Fruit fly (Drosophila melanogaster) whole organism, embryonic: ENCODE measurements around the gene scyl.

ENCODE experiments used
- Aef1 ChIP-seq: fragments of 200-800 bp; sonication (Bioruptor generic); IDR thresholded peaks from 3 replicates; pipeline ENCODE4 v1.3.6; 2022; ENCODE audit warnings: missing biosample characterization, missing genetic modification characterization
- CG10147 ChIP-seq: fragments of 200-800 bp; sonication (Bioruptor generic); optimal IDR thresholded peaks from 2 replicates; lab custom pipeline; 2019; ENCODE audit warnings: missing biosample characterization, mild to moderate bottlenecking, missing genetic modification characterization, moderate library complexity
- CG10543 ChIP-seq: fragments of 200-800 bp; sonication (Bioruptor generic); optimal IDR thresholded peaks from 3 replicates; lab custom pipeline; 2017; ENCODE audit warnings: missing biosample characterization, mild to moderate bottlenecking, missing genetic modification characterization, moderate library complexity
- CG12071 ChIP-seq: fragments of 200-800 bp; sonication (Bioruptor generic); optimal IDR thresholded peaks from 3 replicates; lab custom pipeline; 2018; ENCODE audit warnings: missing biosample characterization, mild to moderate bottlenecking, missing genetic modification characterization
- CG12104 ChIP-seq: fragments of 200-800 bp; sonication (Bioruptor generic); optimal IDR thresholded peaks from 3 replicates; lab custom pipeline; 2016; ENCODE audit warnings: missing biosample characterization, missing genetic modification characterization
- CG12391 ChIP-seq: fragments of 200-800 bp; sonication (Bioruptor generic); optimal IDR thresholded peaks from 3 replicates; lab custom pipeline; 2018; ENCODE audit warnings: missing biosample characterization, mild to moderate bottlenecking, missing genetic modification characterization, moderate library complexity
- CG13296 ChIP-seq: fragments of 200-800 bp; sonication (Bioruptor generic); optimal IDR thresholded peaks from 3 replicates; lab custom pipeline; 2018; ENCODE audit warnings: missing biosample characterization, mild to moderate bottlenecking, missing genetic modification characterization
- CG13775 ChIP-seq: fragments of 200-800 bp; sonication (Bioruptor generic); optimal IDR thresholded peaks from 3 replicates; lab custom pipeline; 2017; ENCODE audit warnings: missing biosample characterization, mild to moderate bottlenecking, missing genetic modification characterization
- CG13894 ChIP-seq: fragments of 200-800 bp; sonication (Bioruptor generic); optimal IDR thresholded peaks from 3 replicates; lab custom pipeline; 2018; ENCODE audit warnings: missing biosample characterization, mild to moderate bottlenecking, missing genetic modification characterization, moderate library complexity
- CG17359 ChIP-seq: fragments of 200-800 bp; sonication (Bioruptor generic); optimal IDR thresholded peaks from 3 replicates; lab custom pipeline; 2018; ENCODE audit warnings: missing biosample characterization, mild to moderate bottlenecking, missing genetic modification characterization, moderate library complexity
- CG17385 ChIP-seq: fragments of 200-800 bp; sonication (Bioruptor generic); optimal IDR thresholded peaks from 3 replicates; lab custom pipeline; 2018; ENCODE audit warnings: missing biosample characterization, mild to moderate bottlenecking, missing genetic modification characterization
- CG17829 ChIP-seq: fragments of 200-800 bp; optimal IDR thresholded peaks from 2 replicates; lab custom pipeline; 2019; ENCODE audit warnings: missing biosample characterization, mild to moderate bottlenecking, missing genetic modification characterization, moderate library complexity
- CG18764 ChIP-seq: fragments of 200-800 bp; sonication (Bioruptor generic); optimal IDR thresholded peaks from 3 replicates; lab custom pipeline; 2016; ENCODE audit warnings: missing biosample characterization, missing genetic modification characterization
- CG2120 ChIP-seq: fragments of 200-800 bp; sonication (Bioruptor generic); optimal IDR thresholded peaks from 3 replicates; lab custom pipeline; 2016; ENCODE audit warnings: missing biosample characterization, missing genetic modification characterization
- CG2712 ChIP-seq: fragments of 200-800 bp; optimal IDR thresholded peaks from 3 replicates; lab custom pipeline; 2019; ENCODE audit warnings: missing biosample characterization, mild to moderate bottlenecking, missing genetic modification characterization, moderate library complexity
- CG32772 ChIP-seq: fragments of 200-800 bp; sonication (Bioruptor generic); IDR thresholded peaks from 2 replicates; pipeline ENCODE4 v1.3.6; 2022; ENCODE audit warnings: missing biosample characterization, missing genetic modification characterization
- CG6791 ChIP-seq: fragments of 200-800 bp; sonication (Bioruptor generic); IDR thresholded peaks from 3 replicates; pipeline ENCODE4 v1.3.6; 2022; ENCODE audit warnings: missing biosample characterization, missing genetic modification characterization; ENCODE audit not compliant: partially characterized antibody
- CG7271 ChIP-seq: fragments of 200-800 bp; sonication (Bioruptor generic); optimal IDR thresholded peaks from 2 replicates; lab custom pipeline; 2018; ENCODE audit warnings: missing biosample characterization, mild to moderate bottlenecking, missing genetic modification characterization, moderate library complexity
- CG7839 ChIP-seq: fragments of 200-800 bp; sonication (Bioruptor generic); optimal IDR thresholded peaks from 3 replicates; lab custom pipeline; 2018; ENCODE audit warnings: missing biosample characterization, mild to moderate bottlenecking, missing genetic modification characterization, moderate library complexity
- CG9817 ChIP-seq: fragments of 200-800 bp; sonication (Bioruptor generic); optimal IDR thresholded peaks from 2 replicates; lab custom pipeline; 2018; ENCODE audit warnings: missing biosample characterization, mild to moderate bottlenecking, missing genetic modification characterization, moderate library complexity
- CG9932 ChIP-seq: fragments of 200-800 bp; sonication (Bioruptor generic); IDR thresholded peaks from 2 replicates; pipeline ENCODE4 v1.3.6; 2022; ENCODE audit warnings: missing biosample characterization, missing genetic modification characterization
- CoRest ChIP-seq: fragments of 200-800 bp; sonication (Bioruptor generic); optimal IDR thresholded peaks from 3 replicates; lab custom pipeline; 2018; ENCODE audit warnings: missing biosample characterization, mild to moderate bottlenecking, missing genetic modification characterization, moderate library complexity
- Dip2 ChIP-seq: fragments of 200-800 bp; sonication (Bioruptor generic); IDR thresholded peaks from 2 replicates; pipeline ENCODE4 v1.3.6; 2022; ENCODE audit warnings: missing biosample characterization, missing genetic modification characterization
- Doc2 ChIP-seq: fragments of 200-800 bp; sonication (Bioruptor generic); IDR thresholded peaks from 2 replicates; pipeline ENCODE4 v1.3.6; 2022; ENCODE audit warnings: missing biosample characterization, missing genetic modification characterization
- MESR4 ChIP-seq: fragments of 200-800 bp; sonication (Bioruptor generic); optimal IDR thresholded peaks from 2 replicates; lab custom pipeline; 2018; ENCODE audit warnings: missing biosample characterization, mild to moderate bottlenecking, missing genetic modification characterization, moderate library complexity
- Med ChIP-seq: fragments of 200-800 bp; sonication (Bioruptor generic); peaks from one replicate; lab custom pipeline; 2016; ENCODE audit warnings: missing biosample characterization, missing genetic modification characterization, mild to moderate bottlenecking, inconsistent platforms, moderate library complexity
- Nf-YC ChIP-seq: fragments of 200-800 bp; optimal IDR thresholded peaks from 3 replicates; lab custom pipeline; 2019; ENCODE audit warnings: missing biosample characterization, mild to moderate bottlenecking, missing genetic modification characterization, moderate library complexity
- Rfx ChIP-seq: fragments of 200-800 bp; sonication (Bioruptor generic); IDR thresholded peaks from 2 replicates; pipeline ENCODE4 v1.3.6; 2022; ENCODE audit warnings: missing biosample characterization, missing genetic modification characterization
- Sox102F ChIP-seq: fragments of 200-800 bp; sonication (Bioruptor generic); optimal IDR thresholded peaks from 2 replicates; lab custom pipeline; 2018; ENCODE audit warnings: missing biosample characterization, mild to moderate bottlenecking, missing genetic modification characterization, moderate library complexity
- Stat92E ChIP-seq, 3 experiments: fragments of >200 bp in 2 of 3; fragments of 200-800 bp in 1 of 3; sonication (Bioruptor generic) in 1 of 3; optimal IDR thresholded peaks; 2 replicates each; lab custom pipeline; 2017 to 2019; ENCODE audit warnings: missing biosample characterization in 3 of 3, missing genetic modification characterization in 3 of 3, mild to moderate bottlenecking in 1 of 3, moderate library complexity in 1 of 3
- Xrp1 ChIP-seq: fragments of 200-800 bp; sonication (Bioruptor generic); IDR thresholded peaks from 2 replicates; pipeline ENCODE4 v1.3.6; 2022; ENCODE audit warnings: missing biosample characterization, missing genetic modification characterization
- bbx ChIP-seq: fragments of 200-800 bp; sonication (Bioruptor generic); IDR thresholded peaks from 2 replicates; pipeline ENCODE4 v1.3.6; 2022; ENCODE audit warnings: missing biosample characterization, missing genetic modification characterization; ENCODE audit not compliant: partially characterized antibody
- bsh ChIP-seq, 2 experiments: fragments of 200-800 bp; sonication (Bioruptor generic); optimal IDR thresholded peaks; 2 replicates each; lab custom pipeline; 2017 to 2018; ENCODE audit warnings: mild to moderate bottlenecking in 2 of 2, missing biosample characterization in 2 of 2, missing genetic modification characterization in 2 of 2, moderate library complexity in 1 of 2
- dysf ChIP-seq: fragments of 200-800 bp; sonication (Bioruptor generic); IDR thresholded peaks from 3 replicates; pipeline ENCODE4 v1.3.6; 2022; ENCODE audit warnings: missing biosample characterization, missing genetic modification characterization
- grau ChIP-seq: fragments of 200-800 bp; optimal IDR thresholded peaks from 3 replicates; lab custom pipeline; 2019; ENCODE audit warnings: missing biosample characterization, mild to moderate bottlenecking, missing genetic modification characterization, moderate library complexity
- kay ChIP-seq: fragments of 200-800 bp; sonication (Bioruptor generic); optimal IDR thresholded peaks from 2 replicates; lab custom pipeline; 2016; ENCODE audit warnings: missing biosample characterization, missing genetic modification characterization
- nerfin-1 ChIP-seq: fragments of 200-800 bp; sonication (Bioruptor generic); optimal IDR thresholded peaks from 3 replicates; lab custom pipeline; 2019; ENCODE audit warnings: missing biosample characterization, mild to moderate bottlenecking, missing genetic modification characterization, moderate library complexity
- nom ChIP-seq: fragments of 200-800 bp; sonication (Bioruptor generic); optimal IDR thresholded peaks from 2 replicates; lab custom pipeline; 2017; ENCODE audit warnings: missing biosample characterization, missing genetic modification characterization, mild to moderate bottlenecking, moderate library complexity, missing genetic modification reagents
- prd ChIP-seq, 3 experiments: fragments of >200 bp in 2 of 3; fragments of 200-800 bp in 1 of 3; sonication (Bioruptor generic) in 1 of 3; optimal IDR thresholded peaks in 2 of 3; IDR thresholded peaks in 1 of 3; 2 replicates in 2 of 3; 3 replicates in 1 of 3; pipeline versions ENCODE4 v1.3.6 to Lab custom; 2017 to 2022; ENCODE audit warnings: missing biosample characterization in 1 of 3, missing genetic modification characterization in 1 of 3
- sens ChIP-seq: fragments of 200-800 bp; sonication (Bioruptor generic); peaks from one replicate; lab custom pipeline; 2016; ENCODE audit warnings: missing biosample characterization, missing genetic modification characterization
- sug ChIP-seq: fragments of 200-800 bp; optimal IDR thresholded peaks from 2 replicates; lab custom pipeline; 2019; ENCODE audit warnings: missing biosample characterization, mild to moderate bottlenecking, missing genetic modification characterization, moderate library complexity
- tin ChIP-seq: fragments of 200-800 bp; sonication (Bioruptor generic); optimal IDR thresholded peaks from 3 replicates; lab custom pipeline; 2016; ENCODE audit warnings: missing biosample characterization, missing genetic modification characterization
- trem ChIP-seq: fragments of 200-800 bp; optimal IDR thresholded peaks from 3 replicates; lab custom pipeline; 2019; ENCODE audit warnings: missing biosample characterization, mild to moderate bottlenecking, missing genetic modification characterization, moderate library complexity
- twi ChIP-seq: fragments of 200-800 bp; optimal IDR thresholded peaks from 2 replicates; lab custom pipeline; 2019; ENCODE audit warnings: missing biosample characterization, mild to moderate bottlenecking, missing genetic modification characterization, moderate library complexity
- unpg ChIP-seq: fragments of 200-800 bp; sonication (Bioruptor generic); optimal IDR thresholded peaks from 3 replicates; lab custom pipeline; 2018; ENCODE audit warnings: missing biosample characterization, mild to moderate bottlenecking, missing genetic modification characterization, moderate library complexity
- zf30C ChIP-seq: fragments of 200-800 bp; sonication (Bioruptor generic); optimal IDR thresholded peaks from 3 replicates; lab custom pipeline; 2018; ENCODE audit warnings: missing biosample characterization, mild to moderate bottlenecking, missing genetic modification characterization

Gene scyl

dm6 chr3L:11203820-11204449 lies 48.2 kb upstream of the scyl start:
- TF ChIP-seq twi (tag; lab: Kevin White, UChicago) (peak; percentile 78), CG9817 (tag; lab: Kevin White, UChicago) (no peak), Aef1 (GFP tag; lab: Robert Waterston, UW) (no peak), sug (tag; lab: Kevin White, UChicago) (peak; percentile 43), sens (GFP tag; lab: Kevin White, UChicago) (peak; percentile 56), Nf-YC (tag; lab: Kevin White, UChicago) (peak; percentile 68), CG10543 (GFP tag; lab: Kevin White, UChicago) (peak; percentile 32), Med (GFP tag; lab: Kevin White, UChicago) (peak; percentile 26)

dm6 chr3L:11204852-11205251 lies 47.3 kb upstream of the scyl start:
- peak; percentile 43 for TF ChIP-seq CG2712 (tag; lab: Kevin White, UChicago)
- TF ChIP-seq tin = no peak
- TF ChIP-seq MESR4 = no peak
- peak; percentile 20 for TF ChIP-seq CoRest (tag; lab: Kevin White, UChicago)
- no peak for TF ChIP-seq Doc2 (GFP tag; lab: Robert Waterston, UW)
- peak; percentile 25 for TF ChIP-seq CG7839 (tag; lab: Kevin White, UChicago)
- no peak for TF ChIP-seq nerfin-1
- no peak for TF ChIP-seq nom (GFP tag; lab: Kevin White, UChicago)
- no peak for TF ChIP-seq prd (optimal IDR thresholded peaks at IDR 0.05; lab: Kevin White, UChicago)
- peak; percentile 51; the same call in 1 of the 3 replicates for TF ChIP-seq prd (GFP tag; IDR thresholded peaks at IDR 0.05; lab: Robert Waterston, UW)
- no peak for TF ChIP-seq Stat92E (GFP tag; optimal IDR thresholded peaks at IDR 0.05; lab: Kevin White, UChicago)
- TF ChIP-seq kay (GFP tag; lab: Kevin White, UChicago) = no peak
- TF ChIP-seq Xrp1 (GFP tag; lab: Robert Waterston, UW) = peak; percentile 49; the same call in 1 of the 2 replicates
- peak; percentile 24 for TF ChIP-seq CG17359 (tag; lab: Kevin White, UChicago)
- TF ChIP-seq CG12071 (GFP tag; lab: Kevin White, UChicago) = no peak
- TF ChIP-seq Sox102F (GFP tag; lab: Kevin White, UChicago) = no peak
- TF ChIP-seq CG17385 (GFP tag; lab: Kevin White, UChicago) = peak; percentile 33
- no peak for TF ChIP-seq zf30C
- TF ChIP-seq CG13296 (GFP tag; lab: Kevin White, UChicago) = no peak
- TF ChIP-seq CG18764 = no peak
- TF ChIP-seq CG9932 (GFP tag; lab: Robert Waterston, UW) = peak; percentile 60
- TF ChIP-seq dysf (GFP tag; lab: Robert Waterston, UW) = peak; percentile 32; the same call in 1 of the 3 replicates
- no peak for TF ChIP-seq Dip2 (GFP tag; lab: Robert Waterston, UW)
- TF ChIP-seq trem = no peak
- peak in 1 of 2 experiments; percentile 30 for TF ChIP-seq bsh (GFP tag; optimal IDR thresholded peaks at IDR 0.05; lab: Kevin White, UChicago)
- TF ChIP-seq CG7271 (tag; lab: Kevin White, UChicago) = peak; percentile 19
- peak; percentile 17; the same call in 1 of the 2 replicates for TF ChIP-seq CG32772 (GFP tag; lab: Robert Waterston, UW)
- peak; percentile 68 for TF ChIP-seq Rfx (GFP tag; lab: Robert Waterston, UW)
- TF ChIP-seq Nf-YC (tag; lab: Kevin White, UChicago) = no peak
- no peak for TF ChIP-seq CG13894
- TF ChIP-seq CG17829 (tag; lab: Kevin White, UChicago) = peak; percentile 3
- TF ChIP-seq grau (tag; lab: Kevin White, UChicago) = peak; percentile 87
- TF ChIP-seq CG2120 = peak; percentile 7
- no peak for TF ChIP-seq CG13775
- peak; percentile 11 for TF ChIP-seq CG12391
- TF ChIP-seq unpg = peak; percentile 28
- no peak for TF ChIP-seq bbx
- peak; percentile 20 for TF ChIP-seq CG10147 (GFP tag; lab: Kevin White, UChicago)
- no peak for TF ChIP-seq CG12104
- no peak for TF ChIP-seq CG6791
